Worm (Caenorhabditis elegans) whole organism, midembryonic: Measurements from ENCODE around the gene F58D2.4.

Experiments
- T22C8.4 ChIP-seq: fragments of 200-800 bp; sonication (Bioruptor generic); IDR thresholded peaks from 2 replicates; pipeline ENCODE4 v1.3.6; 2022; ENCODE audit warnings: missing genetic modification characterization, missing compliant biosample characterization
- cog-1 ChIP-seq: sonication (generic microtip); optimal IDR thresholded peaks from 2 replicates; lab custom pipeline; 2016; ENCODE audit warnings: missing genetic modification characterization, missing compliant biosample characterization
- flt-1 ChIP-seq: fragments of 200-800 bp; sonication (Bioruptor generic); IDR thresholded peaks from 2 replicates; pipeline ENCODE4 v1.3.6; 2022; ENCODE audit warnings: missing genetic modification characterization, missing compliant biosample characterization
- klf-2 ChIP-seq: fragments of 200-800 bp; sonication (Bioruptor generic); conservative IDR thresholded peaks from 2 replicates; pipeline ENCODE4 v1.3.6; 2022; ENCODE audit warnings: missing genetic modification reagents, missing genetic modification characterization, missing compliant biosample characterization
- med-1 ChIP-seq: sonication (generic microtip); optimal IDR thresholded peaks from 2 replicates; lab custom pipeline; 2017; ENCODE audit warnings: missing genetic modification characterization, mild to moderate bottlenecking, missing compliant biosample characterization, antibody characterized with exemption, missing genetic modification reagents; ENCODE audit not compliant: insufficient read depth
- ref-1 ChIP-seq: fragments of 200-800 bp; sonication (Bioruptor generic); conservative IDR thresholded peaks from 2 replicates; pipeline ENCODE4 v1.3.6; 2022; ENCODE audit warnings: missing genetic modification reagents, missing genetic modification characterization, missing compliant biosample characterization
- tab-1 ChIP-seq: fragments of 200-800 bp; sonication (Bioruptor generic); IDR thresholded peaks from 2 replicates; pipeline ENCODE4 v1.3.6; 2022; ENCODE audit warnings: missing genetic modification characterization, missing compliant biosample characterization
- ztf-23 ChIP-seq: fragments of 200-800 bp; sonication (Bioruptor generic); IDR thresholded peaks from 2 replicates; pipeline ENCODE4 v1.3.6; 2022; ENCODE audit warnings: missing genetic modification reagents, missing genetic modification characterization, missing compliant biosample characterization
- ztf-29 ChIP-seq: fragments of 200-800 bp; sonication (Bioruptor generic); IDR thresholded peaks from 2 replicates; pipeline ENCODE4 v1.3.6; 2022; ENCODE audit warnings: missing genetic modification reagents, missing genetic modification characterization, missing compliant biosample characterization

F58D2.4 gene

ce11 chrIV:13154391-13155283, 34.2 kb downstream of the F58D2.4 start, which contains the start of the genes crld-1 and msh-5:
Gene crld-1, minus strand, starts transcription at chrIV:13154441.
Gene msh-5, plus strand, starts transcription at chrIV:13155233.
- TF ChIP-seq ref-1 (GFP tag; lab: Robert Waterston, UW) (no peak), flt-1 (GFP tag; lab: Robert Waterston, UW) (no peak), med-1 (GFP tag; lab: Kevin White, UChicago) (no peak)

DNA sequence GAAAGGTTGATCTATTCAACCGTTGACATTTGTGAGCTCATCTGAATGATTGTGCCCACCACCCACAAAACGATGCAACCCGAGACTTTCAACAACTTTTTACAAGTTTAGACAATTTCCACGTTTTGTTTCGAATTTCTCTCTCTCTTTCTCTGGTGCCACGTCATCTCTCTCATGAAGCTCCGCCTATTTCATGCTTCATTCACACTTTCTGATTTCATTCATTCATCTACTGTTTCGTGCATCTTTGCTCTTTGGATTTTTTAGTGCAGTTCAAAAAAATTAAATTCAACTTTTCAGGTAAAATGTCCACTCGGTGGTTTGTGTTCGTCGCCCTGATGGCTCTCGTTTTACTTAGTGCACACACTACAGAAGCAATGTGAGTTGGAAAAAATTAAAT, 39.6 kb downstream of the F58D2.4 start, which contains the start of gene nlp-79:
TSS of gene nlp-79 (plus strand) at position 301 of the 400 bp plus-strand sequence.
- TF ChIP-seq klf-2 (GFP tag; lab: Robert Waterston, UW) = no peak
- TF ChIP-seq flt-1 (GFP tag; lab: Robert Waterston, UW) = no peak
- TF ChIP-seq cog-1 (tag; lab: Kevin White, UChicago) = no peak
- no peak for TF ChIP-seq tab-1 (GFP tag; lab: Robert Waterston, UW)
- no peak for TF ChIP-seq med-1 (GFP tag; lab: Kevin White, UChicago)
- no peak for TF ChIP-seq ztf-29 (GFP tag; lab: Robert Waterston, UW)
- TF ChIP-seq T22C8.4 (GFP tag; lab: Robert Waterston, UW) = no peak
- no peak for TF ChIP-seq ztf-23 (GFP tag; lab: Robert Waterston, UW)
- no peak for TF ChIP-seq ref-1 (GFP tag; lab: Robert Waterston, UW)

DNA sequence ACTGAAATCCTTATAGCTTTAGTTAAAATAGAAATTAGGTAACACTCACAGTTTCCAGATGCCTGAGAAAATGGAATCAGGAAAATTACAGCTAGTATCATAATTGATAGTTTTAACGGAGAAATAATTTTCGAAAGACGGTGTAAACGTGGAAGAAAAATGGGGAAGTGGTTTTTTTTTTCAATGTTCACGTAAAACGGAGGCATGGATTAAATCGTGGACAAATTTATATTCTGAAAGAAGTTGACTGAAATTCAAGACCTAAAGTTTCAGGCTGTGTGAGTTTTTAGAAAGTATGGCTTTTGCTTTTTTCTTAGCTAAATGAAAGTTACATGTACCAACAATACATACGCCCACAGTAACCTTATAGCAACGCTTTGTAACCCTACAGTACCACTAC, 46.6 kb downstream of the F58D2.4 start, which contains the start of gene spe-43:
TSS of gene spe-43 (minus strand) at position 101 of the 400 bp plus-strand sequence.
- TF ChIP-seq flt-1 (GFP tag; lab: Robert Waterston, UW) (no peak), T22C8.4 (GFP tag; lab: Robert Waterston, UW) (no peak), ref-1 (GFP tag; lab: Robert Waterston, UW) (no peak), med-1 (GFP tag; lab: Kevin White, UChicago) (no peak), klf-2 (GFP tag; lab: Robert Waterston, UW) (no peak), ztf-23 (GFP tag; lab: Robert Waterston, UW) (no peak), tab-1 (GFP tag; lab: Robert Waterston, UW) (no peak), cog-1 (tag; lab: Kevin White, UChicago) (no peak), ztf-29 (GFP tag; lab: Robert Waterston, UW) (no peak)

- TF ChIP-seq flt-1 (GFP tag; lab: Robert Waterston, UW) (peak; percentile 54), ref-1 (GFP tag; lab: Robert Waterston, UW) (peak; percentile 43; the same call in 1 of the 2 replicates), T22C8.4 (GFP tag; lab: Robert Waterston, UW) (0 out of 2 replicates have a peak, but pooled peaks have one; percentile 25), tab-1 (GFP tag; lab: Robert Waterston, UW) (0 out of 2 replicates have a peak, but pooled peaks have one; percentile 51), ztf-23 (GFP tag; lab: Robert Waterston, UW) (peak; percentile 30; the same call in 1 of the 2 replicates)
Measured at ce11 chrIV:13140792-13141191, 48.1 kb downstream of the F58D2.4 start.
